Fruit fly (Drosophila melanogaster) whole organism, adult: ENCODE data around the gene Cpr64Aa.

Source experiments
- Hr96 ChIP-seq: fragments of 200-800 bp; sonication (Bioruptor generic); optimal IDR thresholded peaks from 2 replicates; lab custom pipeline; 2016; ENCODE audit warnings: missing biosample characterization, missing genetic modification characterization
- pad ChIP-seq: fragments of 200-800 bp; sonication (Bioruptor generic); optimal IDR thresholded peaks from 3 replicates; lab custom pipeline; 2017; ENCODE audit warnings: missing biosample characterization, missing genetic modification characterization, mild to moderate bottlenecking, moderate library complexity, missing genetic modification reagents

DNA sequence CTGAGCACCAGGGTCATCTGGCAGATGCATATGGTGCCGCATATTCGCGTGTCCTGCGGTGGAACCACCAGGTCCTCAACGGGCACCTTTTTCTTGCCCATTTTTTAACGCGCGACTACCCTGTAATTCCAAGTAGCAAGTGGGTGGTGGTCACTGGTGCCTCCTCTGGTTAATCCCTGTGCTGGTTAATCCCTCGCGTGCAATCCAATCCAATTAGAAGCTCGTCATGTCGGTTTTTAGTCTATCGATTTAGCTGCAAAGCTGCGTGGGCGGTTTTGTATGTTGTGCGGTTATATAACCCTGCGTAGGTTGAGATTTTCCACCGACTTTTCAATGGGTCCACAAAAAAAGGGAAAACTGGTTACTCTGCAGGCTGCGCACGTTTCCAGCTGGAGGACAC lies 24.4 kb downstream of the Cpr64Aa start, which contains the start of gene Teh3:
- TF ChIP-seq pad (GFP tag; lab: Kevin White, UChicago) (no peak), Hr96 (GFP tag; lab: Kevin White, UChicago) (no peak)
